Worm (Caenorhabditis elegans) whole organism, early embryonic: ENCODE data around the gene F14H3.5.

Experiments
- B0310.2 ChIP-seq: sonication (generic microtip); optimal IDR thresholded peaks from 2 replicates; lab custom pipeline; 2016; ENCODE audit warnings: mild to moderate bottlenecking, missing genetic modification characterization, missing compliant biosample characterization
- F13C5.2 ChIP-seq: sonication (generic microtip); optimal IDR thresholded peaks from 2 replicates; lab custom pipeline; 2017; ENCODE audit warnings: mild to moderate bottlenecking, missing genetic modification characterization, inconsistent platforms, missing compliant biosample characterization
- aly-1 ChIP-seq: sonication (generic microtip); optimal IDR thresholded peaks from 2 replicates; lab custom pipeline; 2016; ENCODE audit warnings: missing genetic modification characterization, missing compliant biosample characterization
- ama-1 ChIP-seq: fragments of 150-350 bp; optimal IDR thresholded peaks from 2 replicates; lab custom pipeline; 2014
- ceh-13 ChIP-seq: fragments of 200-800 bp; sonication (Bioruptor generic); optimal IDR thresholded peaks from 2 replicates; lab custom pipeline; 2018; ENCODE audit warnings: mild to moderate bottlenecking, missing genetic modification characterization, missing compliant biosample characterization
- ets-7 ChIP-seq: sonication (generic microtip); optimal IDR thresholded peaks from 2 replicates; lab custom pipeline; 2016; ENCODE audit warnings: missing genotype, missing genetic modification characterization, missing compliant biosample characterization
- flt-1 ChIP-seq: fragments of 200-800 bp; sonication (Bioruptor generic); IDR thresholded peaks from 2 replicates; pipeline ENCODE4 v1.3.6; 2022; ENCODE audit warnings: missing genetic modification characterization, missing compliant biosample characterization
- hmg-4 ChIP-seq: fragments of 200-800 bp; sonication (Bioruptor generic); optimal IDR thresholded peaks from 2 replicates; lab custom pipeline; 2018; ENCODE audit warnings: mild to moderate bottlenecking, missing genetic modification characterization, missing compliant biosample characterization
- hnd-1 ChIP-seq: sonication (generic microtip); optimal IDR thresholded peaks from 2 replicates; lab custom pipeline; 2016; ENCODE audit warnings: missing genetic modification characterization, missing compliant biosample characterization
- pes-1 ChIP-seq: fragments of 200-800 bp; sonication (Bioruptor generic); IDR thresholded peaks from 2 replicates; pipeline ENCODE4 v1.3.6; 2022; ENCODE audit warnings: missing genetic modification reagents, missing genetic modification characterization, missing compliant biosample characterization
- scrt-1 ChIP-seq: fragments of 200-800 bp; sonication (Bioruptor generic); IDR thresholded peaks from 2 replicates; pipeline ENCODE4 v1.3.6; 2022; ENCODE audit warnings: missing genetic modification characterization, missing compliant biosample characterization
- sea-1 ChIP-seq: fragments of 200-800 bp; sonication (Bioruptor generic); conservative IDR thresholded peaks from 2 replicates; pipeline ENCODE4 v1.3.6; 2022; ENCODE audit warnings: missing genetic modification characterization, missing compliant biosample characterization
- tbx-11 ChIP-seq: fragments of 200-800 bp; sonication (Bioruptor generic); IDR thresholded peaks from 2 replicates; pipeline ENCODE4 v1.3.6; 2022; ENCODE audit warnings: missing genetic modification characterization, missing compliant biosample characterization
- tbx-37 ChIP-seq: fragments of 200-800 bp; sonication (Bioruptor generic); conservative IDR thresholded peaks from 2 replicates; pipeline ENCODE4 v1.3.6; 2022; ENCODE audit warnings: missing genetic modification reagents, missing genetic modification characterization, missing compliant biosample characterization

DNA sequence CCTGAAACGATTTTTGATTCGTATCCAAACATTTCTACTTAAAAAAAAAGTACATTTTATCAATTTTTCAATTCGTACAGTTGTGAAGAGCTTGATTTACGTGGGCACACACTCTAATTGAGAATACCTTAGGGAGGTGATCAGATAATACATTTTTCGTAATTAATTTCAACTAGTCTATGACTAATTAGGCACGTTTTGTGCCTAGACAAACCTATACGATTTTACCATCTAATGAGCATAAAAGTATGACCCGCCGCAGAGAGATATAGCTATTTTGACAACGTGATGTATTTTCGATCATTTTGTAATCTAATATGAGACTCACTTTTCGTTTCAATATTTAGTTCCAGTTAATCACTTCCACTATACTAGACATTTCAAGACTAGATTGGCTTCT lies 39.9 kb downstream of the F14H3.5 start:
- TF ChIP-seq scrt-1 (GFP tag; lab: Robert Waterston, UW) (no peak), ama-1 (lab: Kevin White, UChicago) (no peak), ceh-13 (GFP tag; lab: Kevin White, UChicago) (no peak), pes-1 (no peak), B0310.2 (no peak), sea-1 (GFP tag; lab: Robert Waterston, UW) (no peak), flt-1 (no peak), aly-1 (tag; lab: Kevin White, UChicago) (no peak), tbx-37 (no peak), tbx-11 (no peak), ets-7 (no peak), hmg-4 (no peak), hnd-1 (no peak), F13C5.2 (no peak)
